Worm (Caenorhabditis elegans) whole organism, late embryonic: ENCODE results near the gene del-10.

Source experiments
- C08G9.2 ChIP-seq: sonication (generic microtip); optimal IDR thresholded peaks from 2 replicates; lab custom pipeline; 2016; ENCODE audit warnings: mild to moderate bottlenecking, missing genetic modification characterization, moderate library complexity, missing compliant biosample characterization
- C38D4.7 ChIP-seq: fragments of 200-800 bp; sonication (Bioruptor generic); optimal IDR thresholded peaks from 2 replicates; lab custom pipeline; 2018; ENCODE audit warnings: mild to moderate bottlenecking, missing genetic modification characterization, moderate library complexity, missing compliant biosample characterization
- K02D7.2 ChIP-seq: sonication (generic microtip); optimal IDR thresholded peaks from 2 replicates; lab custom pipeline; 2017; ENCODE audit warnings: mild to moderate bottlenecking, missing genetic modification characterization, missing compliant biosample characterization
- T23F11.4 ChIP-seq: fragments of 200-800 bp; sonication (Bioruptor generic); optimal IDR thresholded peaks from 2 replicates; lab custom pipeline; 2018; ENCODE audit warnings: mild to moderate bottlenecking, missing genetic modification characterization, missing compliant biosample characterization
- ahr-1 ChIP-seq: sonication (generic microtip); optimal IDR thresholded peaks from 2 replicates; lab custom pipeline; 2016; ENCODE audit warnings: missing genetic modification characterization, missing compliant biosample characterization
- ama-1 ChIP-seq: fragments of 150-350 bp; optimal IDR thresholded peaks from 2 replicates; lab custom pipeline; 2014
- ceh-19 ChIP-seq: fragments of 200-800 bp; sonication (Bioruptor generic); optimal IDR thresholded peaks from 2 replicates; lab custom pipeline; 2018; ENCODE audit warnings: mild to moderate bottlenecking, missing genetic modification characterization, missing compliant biosample characterization
- ceh-24 ChIP-seq: sonication (generic microtip); optimal IDR thresholded peaks from 2 replicates; lab custom pipeline; 2016; ENCODE audit warnings: mild to moderate bottlenecking, missing genetic modification characterization, missing compliant biosample characterization
- ceh-30 ChIP-seq: fragments of 150-350 bp; optimal IDR thresholded peaks from 2 replicates; lab custom pipeline; 2014; ENCODE audit warnings: missing biosample characterization, missing genetic modification characterization
- ceh-31 ChIP-seq: sonication (generic microtip); optimal IDR thresholded peaks from 2 replicates; lab custom pipeline; 2016; ENCODE audit warnings: missing genetic modification characterization, missing compliant biosample characterization
- ceh-34 ChIP-seq: sonication (generic microtip); optimal IDR thresholded peaks from 2 replicates; lab custom pipeline; 2016; ENCODE audit warnings: mild to moderate bottlenecking, missing genetic modification characterization, missing compliant biosample characterization
- ceh-45 ChIP-seq: fragments of 200-800 bp; sonication (Bioruptor generic); IDR thresholded peaks from 2 replicates; pipeline ENCODE4 v1.3.6; 2022; ENCODE audit warnings: missing genetic modification reagents, missing genetic modification characterization, missing compliant biosample characterization
- dve-1 ChIP-seq: sonication (generic microtip); optimal IDR thresholded peaks from 2 replicates; lab custom pipeline; 2017; ENCODE audit warnings: antibody characterized with exemption, mild to moderate bottlenecking, missing genetic modification characterization, missing compliant biosample characterization
- elt-2 ChIP-seq: sonication (generic microtip); optimal IDR thresholded peaks from 2 replicates; lab custom pipeline; 2016; ENCODE audit warnings: missing genetic modification reagents, missing genetic modification characterization, missing compliant biosample characterization
- elt-4 ChIP-seq: sonication (generic microtip); optimal IDR thresholded peaks from 2 replicates; lab custom pipeline; 2016; ENCODE audit warnings: missing genetic modification characterization, missing compliant biosample characterization
- fkh-6 ChIP-seq: sonication (generic microtip); optimal IDR thresholded peaks from 2 replicates; lab custom pipeline; 2016; ENCODE audit warnings: missing genetic modification characterization, missing compliant biosample characterization
- hlh-13 ChIP-seq: fragments of 200-800 bp; sonication (Bioruptor generic); optimal IDR thresholded peaks from 2 replicates; lab custom pipeline; 2018; ENCODE audit warnings: mild to moderate bottlenecking, missing genetic modification characterization, missing compliant biosample characterization
- hlh-30 ChIP-seq: sonication (generic microtip); optimal IDR thresholded peaks from 2 replicates; lab custom pipeline; 2017; ENCODE audit warnings: antibody characterized with exemption, missing genetic modification characterization, missing compliant biosample characterization; ENCODE audit not compliant: insufficient read depth
- hlh-6 ChIP-seq: sonication (generic microtip); optimal IDR thresholded peaks from 2 replicates; lab custom pipeline; 2016; ENCODE audit warnings: missing genotype, missing genetic modification characterization, missing compliant biosample characterization
- hlh-8 ChIP-seq: sonication (generic microtip); optimal IDR thresholded peaks from 2 replicates; lab custom pipeline; 2016; ENCODE audit warnings: missing genotype, missing genetic modification characterization, missing compliant biosample characterization
- madf-2 ChIP-seq: sonication (generic microtip); optimal IDR thresholded peaks from 2 replicates; lab custom pipeline; 2017; ENCODE audit warnings: missing genetic modification characterization, missing compliant biosample characterization
- nfya-1 ChIP-seq: sonication (generic microtip); optimal IDR thresholded peaks from 2 replicates; lab custom pipeline; 2017; ENCODE audit warnings: missing genetic modification characterization, mild to moderate bottlenecking, missing compliant biosample characterization, antibody characterized with exemption, moderate library complexity
- npax-4 ChIP-seq: sonication (generic microtip); optimal IDR thresholded peaks from 2 replicates; lab custom pipeline; 2016; ENCODE audit warnings: missing genetic modification characterization, missing compliant biosample characterization
- odd-2 ChIP-seq: sonication (generic microtip); optimal IDR thresholded peaks from 2 replicates; lab custom pipeline; 2017; ENCODE audit warnings: antibody characterized with exemption, mild to moderate bottlenecking, missing genetic modification characterization, missing compliant biosample characterization
- pat-9 ChIP-seq: fragments of 200-800 bp; sonication (Bioruptor generic); optimal IDR thresholded peaks from 2 replicates; lab custom pipeline; 2018; ENCODE audit warnings: mild to moderate bottlenecking, missing genetic modification characterization, moderate library complexity, missing compliant biosample characterization
- pha-2 ChIP-seq: sonication (generic microtip); optimal IDR thresholded peaks from 2 replicates; lab custom pipeline; 2017; ENCODE audit warnings: mild to moderate bottlenecking, missing genetic modification characterization, missing compliant biosample characterization
- pros-1 ChIP-seq: fragments of 150-350 bp; optimal IDR thresholded peaks from 2 replicates; lab custom pipeline; 2014; ENCODE audit warnings: missing biosample characterization, missing genetic modification reagents, missing genetic modification characterization
- ref-2 ChIP-seq: sonication (generic microtip); optimal IDR thresholded peaks from 2 replicates; lab custom pipeline; 2016; ENCODE audit warnings: missing genetic modification characterization, missing compliant biosample characterization
- sox-2 ChIP-seq: fragments of 200-800 bp; sonication (Bioruptor generic); IDR thresholded peaks from 2 replicates; pipeline ENCODE4 v1.3.6; 2022; ENCODE audit warnings: missing genetic modification reagents, missing genetic modification characterization, missing compliant biosample characterization
- sox-4 ChIP-seq: sonication (generic microtip); optimal IDR thresholded peaks from 2 replicates; lab custom pipeline; 2017; ENCODE audit warnings: mild to moderate bottlenecking, missing genetic modification characterization, inconsistent platforms, missing compliant biosample characterization
- syd-9 ChIP-seq: sonication (generic microtip); optimal IDR thresholded peaks from 2 replicates; lab custom pipeline; 2016; ENCODE audit warnings: mild to moderate bottlenecking, missing genetic modification characterization, moderate library complexity, missing compliant biosample characterization
- tbx-2 ChIP-seq: sonication (generic microtip); optimal IDR thresholded peaks from 2 replicates; lab custom pipeline; 2016; ENCODE audit warnings: missing genetic modification characterization, missing compliant biosample characterization
- tbx-7 ChIP-seq: sonication (generic microtip); optimal IDR thresholded peaks from 2 replicates; lab custom pipeline; 2016; ENCODE audit warnings: missing genotype, missing genetic modification characterization, missing compliant biosample characterization
- ttx-3 ChIP-seq: sonication (generic microtip); optimal IDR thresholded peaks from 2 replicates; lab custom pipeline; 2016; ENCODE audit warnings: missing genetic modification reagents, missing genetic modification characterization, missing compliant biosample characterization
- unc-55 ChIP-seq: sonication (generic microtip); optimal IDR thresholded peaks from 2 replicates; lab custom pipeline; 2017; ENCODE audit warnings: missing biosample characterization, missing genetic modification reagents, missing genetic modification characterization
- zip-5 ChIP-seq: sonication (generic microtip); optimal IDR thresholded peaks from 2 replicates; lab custom pipeline; 2016; ENCODE audit warnings: missing genetic modification characterization, missing compliant biosample characterization

The del-10 gene

ce11 chrII:6449656-6450055 is 32.3 kb downstream of the del-10 start, which contains the start of gene nhr-22:
nhr-22 (minus strand) TSS chrII:6449792.
- TF ChIP-seq ceh-30, result no peak
- no peak for TF ChIP-seq T23F11.4 (GFP tag; lab: Kevin White, UChicago)
- TF ChIP-seq elt-4, result no peak
- TF ChIP-seq sox-2 (GFP tag; lab: Robert Waterston, UW), result no peak
- TF ChIP-seq elt-2, result no peak
- TF ChIP-seq C08G9.2, result no peak
- TF ChIP-seq ceh-24, result no peak
- no peak for TF ChIP-seq pros-1
- TF ChIP-seq hlh-30, result no peak
- TF ChIP-seq dve-1 (tag; lab: Kevin White, UChicago), result no peak
- TF ChIP-seq ahr-1 (tag; lab: Kevin White, UChicago), result no peak
- no peak for TF ChIP-seq nfya-1 (tag; lab: Kevin White, UChicago)
- TF ChIP-seq pat-9, result no peak
- TF ChIP-seq ceh-45 (GFP tag; lab: Robert Waterston, UW), result no peak
- TF ChIP-seq odd-2 (tag; lab: Kevin White, UChicago), result no peak
- TF ChIP-seq fkh-6 (tag; lab: Kevin White, UChicago), result no peak
- TF ChIP-seq syd-9 (tag; lab: Kevin White, UChicago), result no peak
- no peak for TF ChIP-seq madf-2

ce11 chrII:6448656-6449055 is 33.3 kb downstream of the del-10 start:
- TF ChIP-seq sox-4 (tag; lab: Kevin White, UChicago) (no peak), hlh-6 (tag; lab: Kevin White, UChicago) (no peak), fkh-6 (tag; lab: Kevin White, UChicago) (no peak), pha-2 (no peak), dve-1 (tag; lab: Kevin White, UChicago) (no peak), pat-9 (no peak), zip-5 (tag; lab: Kevin White, UChicago) (no peak), ceh-31 (tag; lab: Kevin White, UChicago) (no peak), ceh-34 (no peak), elt-4 (no peak)

- no peak for TF ChIP-seq ttx-3 (tag; lab: Kevin White, UChicago)
- TF ChIP-seq npax-4, result no peak
- no peak for TF ChIP-seq fkh-6 (tag; lab: Kevin White, UChicago)
- no peak for TF ChIP-seq ceh-24
- TF ChIP-seq syd-9 (tag; lab: Kevin White, UChicago), result no peak
- TF ChIP-seq hlh-30, result no peak
- TF ChIP-seq ceh-31 (tag; lab: Kevin White, UChicago), result no peak
- TF ChIP-seq ceh-45 (GFP tag; lab: Robert Waterston, UW), result no peak
- TF ChIP-seq C08G9.2, result no peak
Measured at ce11 chrII:6448189-6448588, 33.7 kb downstream of the del-10 start.

- TF ChIP-seq C38D4.7 (GFP tag; lab: Kevin White, UChicago), result no peak
- TF ChIP-seq tbx-2 (tag; lab: Kevin White, UChicago), result no peak
- no peak for TF ChIP-seq ama-1 (lab: Kevin White, UChicago)
- TF ChIP-seq K02D7.2 (tag; lab: Kevin White, UChicago), result no peak
- TF ChIP-seq unc-55, result no peak
- TF ChIP-seq elt-2, result no peak
- TF ChIP-seq hlh-13, result no peak
- TF ChIP-seq ceh-19 (GFP tag; lab: Kevin White, UChicago), result no peak
- TF ChIP-seq tbx-7 (tag; lab: Kevin White, UChicago), result no peak
- TF ChIP-seq, all 69 proteins: peak for 0
Measured at ce11 chrII:6443710-6444109, 38.2 kb downstream of the del-10 start, which contains the start of gene K06A1.2. K06A1.2 (plus strand) TSS chrII:6444010.

- TF ChIP-seq hlh-8 (tag; lab: Kevin White, UChicago) (no peak), ref-2 (peak; percentile 24)
Measured at ce11 chrII:6441128-6441527, 40.8 kb downstream of the del-10 start, which contains the start of gene cutl-16. cutl-16 (plus strand) TSS chrII:6441428.
